Fruit fly (Drosophila melanogaster) whole organism, wandering third instar larva: ENCODE measurements around the gene EMC2B.

Source experiments
- CG32264 ChIP-seq: fragments of 200-800 bp; sonication (Bioruptor generic); optimal IDR thresholded peaks from 2 replicates; lab custom pipeline; 2016; ENCODE audit warnings: missing biosample characterization, missing genetic modification characterization
- CG9705 ChIP-seq: fragments of 200-800 bp; sonication (Bioruptor generic); optimal IDR thresholded peaks from 2 replicates; lab custom pipeline; 2018; ENCODE audit warnings: missing biosample characterization, mild to moderate bottlenecking, missing genetic modification characterization
- CrebA ChIP-seq: fragments of 200-800 bp; sonication (Bioruptor generic); optimal IDR thresholded peaks from 2 replicates; lab custom pipeline; 2016; ENCODE audit warnings: missing biosample characterization, mild to moderate bottlenecking, missing genetic modification characterization, borderline replicate concordance
- Dfd ChIP-seq: fragments of >200 bp; optimal IDR thresholded peaks from 2 replicates; lab custom pipeline; 2017; ENCODE audit warnings: missing biosample characterization, missing genetic modification characterization
- Dif ChIP-seq: fragments of 200-275, 200-300 bp; sonication (Bioruptor generic); optimal IDR thresholded peaks from 2 replicates; lab custom pipeline; 2018; ENCODE audit warnings: missing biosample characterization, missing genetic modification characterization; ENCODE audit not compliant: partially characterized antibody
- GATAd ChIP-seq: sonication (Bioruptor generic); optimal IDR thresholded peaks from 2 replicates; lab custom pipeline; 2016; ENCODE audit warnings: missing biosample characterization, missing genetic modification characterization
- HLH106 ChIP-seq: fragments of 200-800 bp; optimal IDR thresholded peaks from 3 replicates; lab custom pipeline; 2019; ENCODE audit warnings: missing biosample characterization, mild to moderate bottlenecking, missing genetic modification characterization, moderate library complexity
- Hnf4 ChIP-seq: fragments of 200-800 bp; sonication (Bioruptor generic); optimal IDR thresholded peaks from 2 replicates; lab custom pipeline; 2016; ENCODE audit warnings: missing biosample characterization, mild to moderate bottlenecking, missing genetic modification characterization
- Hr78 ChIP-seq: fragments of >200 bp; optimal IDR thresholded peaks from 2 replicates; lab custom pipeline; 2017; ENCODE audit warnings: missing biosample characterization, missing genetic modification characterization
- Jra ChIP-seq: sonication (Bioruptor generic); optimal IDR thresholded peaks from 2 replicates; lab custom pipeline; 2016; ENCODE audit warnings: missing biosample characterization, missing genetic modification characterization
- Mio ChIP-seq: sonication (Bioruptor generic); optimal IDR thresholded peaks from 2 replicates; lab custom pipeline; 2016; ENCODE audit warnings: missing biosample characterization, missing genetic modification characterization
- Myc ChIP-seq: fragments of >200 bp; optimal IDR thresholded peaks from 2 replicates; lab custom pipeline; 2017
- N ChIP-seq: fragments of >200 bp; optimal IDR thresholded peaks from 2 replicates; lab custom pipeline; 2018; ENCODE audit warnings: missing biosample characterization, missing external identifiers, missing genetic modification characterization
- OdsH ChIP-seq: fragments of 200-800 bp; sonication (Bioruptor generic); optimal IDR thresholded peaks from 2 replicates; lab custom pipeline; 2016; ENCODE audit warnings: missing biosample characterization, mild to moderate bottlenecking, missing genetic modification characterization
- Sp1 ChIP-seq: fragments of 200-800 bp; sonication (Bioruptor generic); optimal IDR thresholded peaks from 3 replicates; lab custom pipeline; 2019; ENCODE audit warnings: missing biosample characterization, mild to moderate bottlenecking, missing genetic modification characterization, moderate library complexity
- Vsx2 ChIP-seq: fragments of 200-300, 225-300 bp; sonication (Bioruptor generic); optimal IDR thresholded peaks from 2 replicates; lab custom pipeline; 2018; ENCODE audit warnings: missing biosample characterization, missing genetic modification characterization; ENCODE audit not compliant: partially characterized antibody
- brk ChIP-seq: fragments of 200-800 bp; sonication (Bioruptor generic); optimal IDR thresholded peaks from 2 replicates; lab custom pipeline; 2016; ENCODE audit warnings: missing biosample characterization, mild to moderate bottlenecking, missing genetic modification characterization
- dl ChIP-seq, 2 experiments: fragments of 175-275, 200-275 bp in 1 of 2; fragments of 200-275 bp in 1 of 2; sonication (Bioruptor generic); optimal IDR thresholded peaks; lab custom pipeline; 2018; ENCODE audit warnings: mild to moderate bottlenecking in 2 of 2, missing biosample characterization in 2 of 2, missing genetic modification characterization in 2 of 2, moderate library complexity in 2 of 2; ENCODE audit not compliant: partially characterized antibody in 2 of 2, insufficient read depth in 1 of 2
- dmrt93B ChIP-seq: fragments of 200-800 bp; sonication (Bioruptor generic); optimal IDR thresholded peaks from 2 replicates; lab custom pipeline; 2018; ENCODE audit warnings: missing biosample characterization, mild to moderate bottlenecking, missing genetic modification characterization
- dsf ChIP-seq: sonication (Bioruptor generic); optimal IDR thresholded peaks from 2 replicates; lab custom pipeline; 2016; ENCODE audit warnings: missing biosample characterization, missing genetic modification characterization, borderline replicate concordance
- ey ChIP-seq: fragments of 200-800 bp; sonication (Bioruptor generic); optimal IDR thresholded peaks from 2 replicates; lab custom pipeline; 2016; ENCODE audit warnings: missing biosample characterization, missing genetic modification characterization
- fru ChIP-seq: fragments of 200-800 bp; sonication (Bioruptor generic); optimal IDR thresholded peaks from 3 replicates; lab custom pipeline; 2016; ENCODE audit warnings: missing biosample characterization, mild to moderate bottlenecking, missing genetic modification characterization
- h ChIP-seq: fragments of 200-800 bp; sonication (Bioruptor generic); optimal IDR thresholded peaks from 3 replicates; lab custom pipeline; 2016; ENCODE audit warnings: missing biosample characterization, mild to moderate bottlenecking, missing genetic modification characterization
- jim ChIP-seq: fragments of 175-275, 200-325 bp; sonication (Bioruptor generic); optimal IDR thresholded peaks from 2 replicates; lab custom pipeline; 2016; ENCODE audit warnings: missing biosample characterization, mild to moderate bottlenecking, missing genetic modification characterization
- lola ChIP-seq: fragments of >200 bp; optimal IDR thresholded peaks from 2 replicates; lab custom pipeline; 2017; ENCODE audit warnings: missing biosample characterization, missing genetic modification characterization
- pan ChIP-seq: fragments of >200 bp; optimal IDR thresholded peaks from 2 replicates; lab custom pipeline; 2017
- psq ChIP-seq: fragments of 200-800 bp; sonication (Bioruptor generic); optimal IDR thresholded peaks from 3 replicates; lab custom pipeline; 2017; ENCODE audit warnings: missing biosample characterization, mild to moderate bottlenecking, missing genetic modification characterization, moderate library complexity
- rgr ChIP-seq: fragments of 200-800 bp; sonication (Bioruptor generic); optimal IDR thresholded peaks from 3 replicates; lab custom pipeline; 2016; ENCODE audit warnings: missing biosample characterization, mild to moderate bottlenecking, missing genetic modification characterization
- sv ChIP-seq: fragments of 200-800 bp; sonication (Bioruptor generic); optimal IDR thresholded peaks from 3 replicates; lab custom pipeline; 2016; ENCODE audit warnings: missing biosample characterization, missing genetic modification characterization
- usp ChIP-seq: fragments of >200 bp; optimal IDR thresholded peaks from 2 replicates; lab custom pipeline; 2017; ENCODE audit warnings: missing biosample characterization, missing genetic modification characterization
- woc ChIP-seq: sonication (Bioruptor generic); optimal IDR thresholded peaks from 2 replicates; lab custom pipeline; 2016; ENCODE audit warnings: missing biosample characterization, mild to moderate bottlenecking, missing genetic modification characterization

EMC2B gene

dm6 chr3R:16969361-16970355 lies 22.0 kb downstream of the EMC2B start:
- TF ChIP-seq sv (GFP tag; lab: Kevin White, UChicago): peak; percentile 38
- TF ChIP-seq Hnf4: peak; percentile 14
- TF ChIP-seq lola: no peak
- TF ChIP-seq Hr78 (GFP tag; lab: Kevin White, UChicago): no peak
- no peak for TF ChIP-seq jim (GFP tag; lab: Kevin White, UChicago)
- no peak for TF ChIP-seq brk (GFP tag; lab: Kevin White, UChicago)
- peak; percentile 69 for TF ChIP-seq HLH106 (tag; lab: Kevin White, UChicago)
- TF ChIP-seq OdsH (GFP tag; lab: Kevin White, UChicago): peak; percentile 35
- TF ChIP-seq fru (GFP tag; lab: Kevin White, UChicago): no peak
- TF ChIP-seq dl (GFP tag; optimal IDR thresholded peaks at IDR 0.05; lab: Kevin White, UChicago; ENCODE audit: insufficient read depth in 1 of 2, partially characterized antibody in 2 of 2): no peak
- peak; percentile 44 for TF ChIP-seq CG9705 (GFP tag; lab: Kevin White, UChicago)
- peak; percentile 64 for TF ChIP-seq woc
- no peak for TF ChIP-seq psq
- peak; percentile 93 for TF ChIP-seq Myc (lab: Kevin White, UChicago)
- no peak for TF ChIP-seq Sp1 (GFP tag; lab: Kevin White, UChicago)
- peak; percentile 52 for TF ChIP-seq Vsx2 (GFP tag; lab: Kevin White, UChicago)
- TF ChIP-seq, all 38 proteins: peak for 8

DNA sequence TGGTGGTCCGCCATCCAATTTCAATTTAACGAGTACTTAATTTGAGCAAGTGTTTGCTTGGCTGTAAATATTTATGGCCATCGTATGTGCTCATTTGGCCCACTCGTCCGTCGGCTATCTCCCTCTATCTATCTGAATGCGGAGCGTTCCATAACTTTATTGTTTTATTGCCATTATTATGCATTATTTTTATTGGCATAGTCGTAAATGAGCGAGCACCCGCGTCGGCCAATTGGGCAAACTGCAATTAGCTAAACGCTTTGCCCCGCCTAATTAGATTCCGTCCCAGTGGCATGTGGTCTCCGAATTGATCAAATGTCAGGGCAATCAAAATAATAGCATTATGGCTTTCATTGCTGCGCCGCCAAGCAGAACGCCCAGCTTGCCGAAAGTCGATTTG lies 29.4 kb downstream of the EMC2B start:
- TF ChIP-seq h (GFP tag; lab: Kevin White, UChicago) (no peak), Dfd (no peak), dmrt93B (GFP tag; lab: Kevin White, UChicago) (no peak), Hnf4 (no peak), OdsH (GFP tag; lab: Kevin White, UChicago) (no peak), dsf (no peak), Dif (GFP tag; lab: Kevin White, UChicago) (no peak), Hr78 (GFP tag; lab: Kevin White, UChicago) (no peak), brk (GFP tag; lab: Kevin White, UChicago) (no peak), N (GFP tag; lab: Kevin White, UChicago) (no peak), Sp1 (GFP tag; lab: Kevin White, UChicago) (no peak), sv (GFP tag; lab: Kevin White, UChicago) (no peak), Vsx2 (GFP tag; lab: Kevin White, UChicago) (no peak), jim (GFP tag; lab: Kevin White, UChicago) (no peak), psq (no peak), pan (lab: Kevin White, UChicago) (no peak), rgr (GFP tag; lab: Kevin White, UChicago) (no peak), fru (GFP tag; lab: Kevin White, UChicago) (no peak), GATAd (no peak), ey (GFP tag; lab: Kevin White, UChicago) (no peak)
- TF ChIP-seq, all 38 proteins: peak for 0

- TF ChIP-seq dmrt93B (GFP tag; lab: Kevin White, UChicago) (no peak), Mio (GFP tag; lab: Kevin White, UChicago) (no peak), Jra (GFP tag; lab: Kevin White, UChicago) (no peak), rgr (GFP tag; lab: Kevin White, UChicago) (no peak), GATAd (no peak), CrebA (GFP tag; lab: Kevin White, UChicago) (no peak), usp (no peak), lola (no peak), CG32264 (GFP tag; lab: Kevin White, UChicago) (no peak)
These were observed 31.5 kb downstream of the EMC2B start for dm6 chr3R:16960219-16960618.
